Worm (Caenorhabditis elegans) whole organism, mixed stage, embryonic: Measurements from ENCODE around the gene F52C12.6.

ENCODE experiments used
- blmp-1 ChIP-seq: fragments of 150-350 bp; optimal IDR thresholded peaks from 2 replicates; lab custom pipeline; 2014; ENCODE audit warnings: missing biosample characterization, missing genetic modification characterization
- elt-3 ChIP-seq: fragments of 150-350 bp; optimal IDR thresholded peaks from 2 replicates; lab custom pipeline; 2014; ENCODE audit warnings: missing biosample characterization, missing genetic modification characterization
- mab-5 ChIP-seq: fragments of 150-350 bp; optimal IDR thresholded peaks from 2 replicates; lab custom pipeline; 2014; ENCODE audit warnings: missing biosample characterization, missing genetic modification characterization
- nhr-237 ChIP-seq: fragments of 150-350 bp; optimal IDR thresholded peaks from 2 replicates; lab custom pipeline; 2014; ENCODE audit warnings: missing biosample characterization, missing genetic modification characterization
- ztf-11 ChIP-seq: fragments of 150-350 bp; optimal IDR thresholded peaks from 2 replicates; lab custom pipeline; 2014; ENCODE audit warnings: missing biosample characterization, missing genetic modification characterization

DNA sequence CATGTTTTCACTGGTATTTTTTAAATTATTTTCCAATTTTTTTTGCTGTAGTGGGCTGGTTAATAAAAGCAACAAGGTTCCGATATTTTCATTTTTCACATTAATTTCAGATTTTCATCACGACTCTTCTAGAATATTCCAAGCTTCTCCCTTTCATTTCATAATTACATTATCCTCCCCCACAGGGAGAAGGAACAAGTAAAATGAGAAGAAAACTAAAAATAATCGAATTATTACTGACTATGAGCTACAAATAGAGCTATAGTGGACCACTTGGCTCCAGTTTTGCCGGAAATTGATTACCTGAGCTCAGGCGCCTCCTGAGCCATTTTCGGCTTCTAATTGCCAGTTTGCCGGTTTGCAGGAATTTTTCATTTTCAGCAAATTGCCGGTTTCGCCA is 19.1 kb downstream of the F52C12.6 start:
- no peak for TF ChIP-seq blmp-1
- no peak for TF ChIP-seq nhr-237
- no peak for TF ChIP-seq mab-5 (tag; lab: Kevin White, UChicago)
- TF ChIP-seq elt-3 (tag; lab: Kevin White, UChicago), result no peak
- TF ChIP-seq ztf-11 (tag; lab: Kevin White, UChicago), result no peak
